Fruit fly (Drosophila melanogaster): Measurements from ENCODE around the gene CG15743.

The CG15743 gene

dm6 chrX:13253062-13253724, 32.3 kb upstream of the CG15743 start (continued):
- TF ChIP-seq CG8924 (tag; optimal IDR thresholded peaks at IDR 0.05): peak; percentile 49
- peak; percentile 21; the same call in 1 of the 2 replicates for TF ChIP-seq CG4730 (GFP tag; IDR thresholded peaks at IDR 0.05)
- no peak for TF ChIP-seq cg (GFP tag; optimal IDR thresholded peaks at IDR 0.05)
- peak; percentile 35 for TF ChIP-seq CG9609 (GFP tag; optimal IDR thresholded peaks at IDR 0.05)
- no peak for TF ChIP-seq slou (GFP tag; optimal IDR thresholded peaks at IDR 0.05)
- TF ChIP-seq sens-2 (GFP tag; IDR thresholded peaks at IDR 0.05): no peak
- peak; percentile 14; the same call in 1 of the 2 replicates for TF ChIP-seq Taf1 (GFP tag; IDR thresholded peaks at IDR 0.05)
- TF ChIP-seq CG4360 (GFP tag; IDR thresholded peaks at IDR 0.05): no peak
- no peak for TF ChIP-seq Bdp1 (GFP tag; optimal IDR thresholded peaks at IDR 0.05)
- TF ChIP-seq pfk (GFP tag; optimal IDR thresholded peaks at IDR 0.05): no peak
- peak; percentile 61 for TF ChIP-seq H2.0 (GFP tag; IDR thresholded peaks at IDR 0.05)
- TF ChIP-seq Hmr (GFP tag; optimal IDR thresholded peaks at IDR 0.05): peak; percentile 27
- peak; percentile 50 for TF ChIP-seq CG6689 (GFP tag; IDR thresholded peaks at IDR 0.05)
- no peak for TF ChIP-seq Jarid2 (GFP tag; optimal IDR thresholded peaks at IDR 0.05)
- TF ChIP-seq trh (GFP tag; optimal IDR thresholded peaks at IDR 0.05): no peak
- TF ChIP-seq CG12744 (GFP tag; optimal IDR thresholded peaks at IDR 0.05): no peak
- peak; percentile 30; the same call in 1 of the 4 replicates for TF ChIP-seq Gug (GFP tag; IDR thresholded peaks at IDR 0.05)
- TF ChIP-seq nerfin-1 (tag; optimal IDR thresholded peaks at IDR 0.05): no peak
- no peak for TF ChIP-seq repo (GFP tag; optimal IDR thresholded peaks at IDR 0.05)
- no peak for TF ChIP-seq emc (GFP tag; optimal IDR thresholded peaks at IDR 0.05)
- peak; percentile 30 for TF ChIP-seq CG13424 (tag; optimal IDR thresholded peaks at IDR 0.05)
- peak; percentile 5 for TF ChIP-seq CG18619 (GFP tag; optimal IDR thresholded peaks at IDR 0.05)
- TF ChIP-seq Deaf1 (tag; optimal IDR thresholded peaks at IDR 0.05): no peak
- TF ChIP-seq CG11560 (tag; IDR thresholded peaks at IDR 0.05): no peak
- TF ChIP-seq sqz (GFP tag; optimal IDR thresholded peaks at IDR 0.05): no peak
- no peak for TF ChIP-seq Gsc (GFP tag; IDR thresholded peaks at IDR 0.05)
- peak; percentile 77 for TF ChIP-seq CG14441 (GFP tag; IDR thresholded peaks at IDR 0.05)
- no peak for TF ChIP-seq HmgD (GFP tag; optimal IDR thresholded peaks at IDR 0.05)
- peak; percentile 51 for TF ChIP-seq Aef1 (GFP tag; IDR thresholded peaks at IDR 0.05)
- TF ChIP-seq CG15601 (tag; optimal IDR thresholded peaks at IDR 0.05): peak; percentile 14
- TF ChIP-seq jing (GFP tag; optimal IDR thresholded peaks at IDR 0.05): no peak
- no peak for TF ChIP-seq Sry-β (GFP tag; optimal IDR thresholded peaks at IDR 0.05)
- TF ChIP-seq danr (GFP tag; IDR thresholded peaks at IDR 0.05): no peak
- peak; percentile 61 for TF ChIP-seq CG32532 (GFP tag; IDR thresholded peaks at IDR 0.05)
- no peak for TF ChIP-seq CG16815 (GFP tag; optimal IDR thresholded peaks at IDR 0.05)
- no peak for TF ChIP-seq CG17612 (GFP tag; IDR thresholded peaks at IDR 0.05)
- TF ChIP-seq ATbp (GFP tag; optimal IDR thresholded peaks at IDR 0.05): peak; percentile 31
- peak; percentile 24 for TF ChIP-seq Sox100B (GFP tag; optimal IDR thresholded peaks at IDR 0.05)
- TF ChIP-seq CG8359 (GFP tag; optimal IDR thresholded peaks at IDR 0.05; ENCODE audit: borderline replicate concordance): no peak
- peak; percentile 52; the same call in 1 of the 2 replicates for TF ChIP-seq ranshi (GFP tag; IDR thresholded peaks at IDR 0.05)
- TF ChIP-seq fd64A (GFP tag; optimal IDR thresholded peaks at IDR 0.05): no peak
- no peak for TF ChIP-seq CG34376 (GFP tag; optimal IDR thresholded peaks at IDR 0.05)
- TF ChIP-seq CG3407 (GFP tag; optimal IDR thresholded peaks at IDR 0.05): no peak
- TF ChIP-seq pnt (GFP tag; optimal IDR thresholded peaks at IDR 0.05): peak; percentile 20
- TF ChIP-seq Bgb (GFP tag; IDR thresholded peaks at IDR 0.05; ENCODE audit: partially characterized antibody): no peak
- peak; percentile 65 for TF ChIP-seq ci (GFP tag; IDR thresholded peaks at IDR 0.05)
- TF ChIP-seq Hmx (GFP tag; optimal IDR thresholded peaks at IDR 0.05): no peak
- no peak for TF ChIP-seq CG3065 (GFP tag; optimal IDR thresholded peaks at IDR 0.05)
- peak; percentile 38 for TF ChIP-seq Camta (GFP tag; optimal IDR thresholded peaks at IDR 0.05)
- TF ChIP-seq abd-A (tag; optimal IDR thresholded peaks at IDR 0.05): no peak
- peak; percentile 10 for TF ChIP-seq trem (tag; optimal IDR thresholded peaks at IDR 0.05)

All from whole organism, embryonic.